Fruit fly (Drosophila melanogaster) whole organism, embryonic: ENCODE measurements around the gene CG33966.

ENCODE experiments used
- CG10267 ChIP-seq: fragments of 200-800 bp; sonication (Bioruptor generic); optimal IDR thresholded peaks from 2 replicates; lab custom pipeline; 2018; ENCODE audit warnings: missing biosample characterization, mild to moderate bottlenecking, missing genetic modification characterization, moderate library complexity
- CG10654 ChIP-seq: fragments of 200-800 bp; sonication (Bioruptor generic); optimal IDR thresholded peaks from 2 replicates; lab custom pipeline; 2016; ENCODE audit warnings: missing biosample characterization, missing genetic modification characterization
- CG11695 ChIP-seq: fragments of 200-800 bp; sonication (Bioruptor generic); IDR thresholded peaks from 3 replicates; pipeline ENCODE4 v1.3.6; 2022; ENCODE audit warnings: missing biosample characterization, missing genetic modification characterization
- CG12219 ChIP-seq: fragments of 200-800 bp; sonication (Bioruptor generic); optimal IDR thresholded peaks from 3 replicates; lab custom pipeline; 2018; ENCODE audit warnings: missing biosample characterization, mild to moderate bottlenecking, missing genetic modification characterization
- CG1233 ChIP-seq: fragments of 200-800 bp; sonication (Bioruptor generic); optimal IDR thresholded peaks from 4 replicates; lab custom pipeline; 2018; ENCODE audit warnings: missing biosample characterization, mild to moderate bottlenecking, missing genetic modification characterization
- CG15269 ChIP-seq: fragments of 200-800 bp; sonication (Bioruptor generic); optimal IDR thresholded peaks from 2 replicates; lab custom pipeline; 2018; ENCODE audit warnings: missing biosample characterization, mild to moderate bottlenecking, missing genetic modification characterization, moderate library complexity
- CG30431 ChIP-seq: fragments of 200-800 bp; sonication (Bioruptor generic); optimal IDR thresholded peaks from 2 replicates; lab custom pipeline; 2017; ENCODE audit warnings: missing biosample characterization, missing genetic modification characterization
- CG31441 ChIP-seq: fragments of 200-800 bp; sonication (Bioruptor generic); IDR thresholded peaks from 2 replicates; pipeline ENCODE4 v1.3.6; 2022; ENCODE audit warnings: missing biosample characterization, missing genetic modification characterization
- CG3163 ChIP-seq: fragments of 200-800 bp; sonication (Bioruptor generic); optimal IDR thresholded peaks from 3 replicates; lab custom pipeline; 2016; ENCODE audit warnings: missing biosample characterization, missing genetic modification characterization
- CG32772 ChIP-seq: fragments of 200-800 bp; sonication (Bioruptor generic); IDR thresholded peaks from 2 replicates; pipeline ENCODE4 v1.3.6; 2022; ENCODE audit warnings: missing biosample characterization, missing genetic modification characterization
- CG34224 ChIP-seq: fragments of 200-800 bp; sonication (Bioruptor generic); IDR thresholded peaks from 3 replicates; pipeline ENCODE4 v1.3.6; 2022; ENCODE audit warnings: missing biosample characterization, missing genetic modification characterization; ENCODE audit not compliant: partially characterized antibody
- CG3726 ChIP-seq: fragments of 200-800 bp; sonication (Bioruptor generic); IDR thresholded peaks from 3 replicates; pipeline ENCODE4, ENCODE4 v1.3.6; 2022; ENCODE audit warnings: missing biosample characterization, missing genetic modification characterization
- CG7928 ChIP-seq: fragments of 200-800 bp; sonication (Bioruptor generic); optimal IDR thresholded peaks from 2 replicates; lab custom pipeline; 2017; ENCODE audit warnings: missing biosample characterization, mild to moderate bottlenecking, missing genetic modification characterization
- CG8944 ChIP-seq: fragments of 200-800 bp; sonication (Bioruptor generic); optimal IDR thresholded peaks from 3 replicates; lab custom pipeline; 2016; ENCODE audit warnings: missing biosample characterization, missing genetic modification characterization
- CG9932 ChIP-seq: fragments of 200-800 bp; sonication (Bioruptor generic); IDR thresholded peaks from 2 replicates; pipeline ENCODE4 v1.3.6; 2022; ENCODE audit warnings: missing biosample characterization, missing genetic modification characterization
- CkIIα-i1 ChIP-seq: fragments of 200-800 bp; sonication (Bioruptor generic); IDR thresholded peaks from 2 replicates; pipeline ENCODE4 v1.3.6; 2022; ENCODE audit warnings: missing biosample characterization, missing genetic modification characterization
- Dek ChIP-seq: fragments of 200-800 bp; sonication (Bioruptor generic); optimal IDR thresholded peaks from 3 replicates; lab custom pipeline; 2019; ENCODE audit warnings: missing biosample characterization, mild to moderate bottlenecking, missing genetic modification characterization, moderate library complexity
- Gsc ChIP-seq: fragments of 200-800 bp; sonication (Bioruptor generic); IDR thresholded peaks from 2 replicates; pipeline ENCODE4 v1.3.6; 2022; ENCODE audit warnings: missing biosample characterization, missing genetic modification characterization
- H15 ChIP-seq: fragments of 200-800 bp; sonication (Bioruptor generic); IDR thresholded peaks from 3 replicates; pipeline ENCODE4 v1.3.6; 2022; ENCODE audit warnings: missing biosample characterization, missing genetic modification characterization
- HmgD ChIP-seq: fragments of 200-800 bp; sonication (Bioruptor generic); optimal IDR thresholded peaks from 3 replicates; lab custom pipeline; 2016; ENCODE audit warnings: missing biosample characterization, missing genetic modification characterization
- Mrtf ChIP-seq: fragments of 200-800 bp; sonication (Bioruptor generic); IDR thresholded peaks from 3 replicates; pipeline ENCODE4 v1.3.6; 2022; ENCODE audit warnings: missing biosample characterization, missing genetic modification characterization
- NC2α ChIP-seq: fragments of 200-800 bp; sonication (Bioruptor generic); optimal IDR thresholded peaks from 2 replicates; lab custom pipeline; 2016; ENCODE audit warnings: missing biosample characterization, missing genetic modification characterization
- Poxn ChIP-seq: fragments of 200-800 bp; sonication (Bioruptor generic); IDR thresholded peaks from 2 replicates; pipeline ENCODE4 v1.3.6; 2022; ENCODE audit warnings: missing biosample characterization, missing genetic modification characterization
- Rfx ChIP-seq: fragments of 200-800 bp; sonication (Bioruptor generic); IDR thresholded peaks from 2 replicates; pipeline ENCODE4 v1.3.6; 2022; ENCODE audit warnings: missing biosample characterization, missing genetic modification characterization
- Scr ChIP-seq: fragments of 200-800 bp; sonication (Bioruptor generic); IDR thresholded peaks from 2 replicates; pipeline ENCODE4 v1.3.6; 2022; ENCODE audit warnings: missing biosample characterization, missing genetic modification characterization; ENCODE audit not compliant: partially characterized antibody
- Sry-β ChIP-seq: fragments of 200-800 bp; sonication (Bioruptor generic); optimal IDR thresholded peaks from 2 replicates; lab custom pipeline; 2018; ENCODE audit warnings: missing biosample characterization, mild to moderate bottlenecking, missing genetic modification characterization, moderate library complexity
- YL-1 ChIP-seq: fragments of 200-800 bp; sonication (Bioruptor generic); optimal IDR thresholded peaks from 3 replicates; lab custom pipeline; 2017; ENCODE audit warnings: missing biosample characterization, mild to moderate bottlenecking, missing genetic modification characterization
- az2 ChIP-seq: fragments of 200-800 bp; sonication (Bioruptor generic); optimal IDR thresholded peaks from 3 replicates; lab custom pipeline; 2016; ENCODE audit warnings: missing biosample characterization, missing genetic modification characterization
- bcd ChIP-seq: fragments of 200-800 bp; sonication (Bioruptor generic); optimal IDR thresholded peaks from 2 replicates; lab custom pipeline; 2017; ENCODE audit warnings: missing biosample characterization, mild to moderate bottlenecking, missing genetic modification characterization
- chinmo ChIP-seq: fragments of 200-800 bp; sonication (Bioruptor generic); IDR thresholded peaks from 4 replicates; pipeline ENCODE4 v1.3.6; 2022; ENCODE audit warnings: missing biosample characterization, missing genetic modification characterization; ENCODE audit not compliant: partially characterized antibody
- cwo ChIP-seq: fragments of 200-800 bp; sonication (Bioruptor generic); optimal IDR thresholded peaks from 3 replicates; lab custom pipeline; 2017; ENCODE audit warnings: missing biosample characterization, missing genetic modification characterization, mild to moderate bottlenecking, moderate library complexity, missing genetic modification reagents
- ems ChIP-seq: fragments of 200-800 bp; sonication (Bioruptor generic); optimal IDR thresholded peaks from 3 replicates; lab custom pipeline; 2016; ENCODE audit warnings: missing biosample characterization, missing genetic modification characterization
- ken ChIP-seq: fragments of 200-800 bp; sonication (Bioruptor generic); IDR thresholded peaks from 3 replicates; pipeline ENCODE4 v1.3.6; 2022; ENCODE audit warnings: missing biosample characterization, missing genetic modification characterization
- kni ChIP-seq: fragments of 200-800 bp; sonication (Bioruptor generic); optimal IDR thresholded peaks from 3 replicates; lab custom pipeline; 2017; ENCODE audit warnings: mild to moderate bottlenecking, missing biosample characterization, missing genetic modification reagents, missing genetic modification characterization
- prd ChIP-seq, 3 experiments: fragments of >200 bp in 2 of 3; fragments of 200-800 bp in 1 of 3; sonication (Bioruptor generic) in 1 of 3; optimal IDR thresholded peaks in 2 of 3; IDR thresholded peaks in 1 of 3; 2 replicates in 2 of 3; 3 replicates in 1 of 3; pipeline versions ENCODE4 v1.3.6 to Lab custom; 2017 to 2022; ENCODE audit warnings: missing biosample characterization in 1 of 3, missing genetic modification characterization in 1 of 3
- pum ChIP-seq: fragments of 200-800 bp; sonication (Bioruptor generic); optimal IDR thresholded peaks from 2 replicates; lab custom pipeline; 2016; ENCODE audit warnings: missing biosample characterization, missing genetic modification characterization
- ro ChIP-seq: fragments of 200-800 bp; sonication (Bioruptor generic); IDR thresholded peaks from 2 replicates; pipeline ENCODE4 v1.3.6; 2022; ENCODE audit warnings: missing biosample characterization, missing genetic modification characterization
- sc ChIP-seq, 3 experiments: fragments of >200 bp in 2 of 3; fragments of 200-800 bp in 1 of 3; sonication (Bioruptor generic) in 1 of 3; optimal IDR thresholded peaks; 2 replicates in 2 of 3; 3 replicates in 1 of 3; lab custom pipeline; 2017; ENCODE audit warnings: mild to moderate bottlenecking in 1 of 3, missing biosample characterization in 1 of 3, missing genetic modification characterization in 1 of 3, missing genetic modification reagents in 1 of 3
- sd ChIP-seq: fragments of 200-800 bp; sonication (Bioruptor generic); optimal IDR thresholded peaks from 3 replicates; lab custom pipeline; 2018; ENCODE audit warnings: missing biosample characterization, mild to moderate bottlenecking, missing genetic modification characterization, moderate library complexity
- sens ChIP-seq: fragments of 200-800 bp; sonication (Bioruptor generic); peaks from one replicate; lab custom pipeline; 2016; ENCODE audit warnings: missing biosample characterization, missing genetic modification characterization
- slou ChIP-seq: fragments of 200-800 bp; sonication (Bioruptor generic); optimal IDR thresholded peaks from 3 replicates; lab custom pipeline; 2016; ENCODE audit warnings: missing biosample characterization, missing genetic modification characterization
- tx ChIP-seq: fragments of 200-800 bp; sonication (Bioruptor generic); optimal IDR thresholded peaks from 2 replicates; lab custom pipeline; 2016; ENCODE audit warnings: missing biosample characterization, missing genetic modification characterization
- vfl ChIP-seq: fragments of 200-800 bp; sonication (Bioruptor generic); optimal IDR thresholded peaks from 2 replicates; lab custom pipeline; 2016; ENCODE audit warnings: missing biosample characterization, missing genetic modification characterization
- wek ChIP-seq: fragments of 200-800 bp; sonication (Bioruptor generic); optimal IDR thresholded peaks from 3 replicates; lab custom pipeline; 2018; ENCODE audit warnings: missing biosample characterization, mild to moderate bottlenecking, missing genetic modification characterization, moderate library complexity

CG33966 gene

dm6 chr3L:1258547-1258946, 24.6 kb downstream of the CG33966 start (continued):
- TF ChIP-seq prd (optimal IDR thresholded peaks at IDR 0.05; lab: Kevin White, UChicago) (no peak), prd (GFP tag; IDR thresholded peaks at IDR 0.05; lab: Robert Waterston, UW) (peak; percentile 29; the same call in 1 of the 3 replicates), Gsc (GFP tag; lab: Robert Waterston, UW) (no peak), kni (no peak), wek (no peak), ro (GFP tag; lab: Robert Waterston, UW) (no peak), CG34224 (GFP tag; lab: Robert Waterston, UW) (no peak), sc (optimal IDR thresholded peaks at IDR 0.05; lab: Kevin White, UChicago) (no peak), sc (GFP tag; optimal IDR thresholded peaks at IDR 0.05; lab: Kevin White, UChicago) (no peak), CG3726 (no peak), CkIIα-i1 (GFP tag; lab: Robert Waterston, UW) (no peak), Poxn (GFP tag; lab: Robert Waterston, UW) (no peak), ems (GFP tag; lab: Kevin White, UChicago) (no peak), tx (GFP tag; lab: Kevin White, UChicago) (no peak), CG15269 (peak; percentile 69), Rfx (GFP tag; lab: Robert Waterston, UW) (peak; percentile 51), Dek (tag; lab: Kevin White, UChicago) (peak; percentile 28), CG1233 (GFP tag; lab: Kevin White, UChicago) (peak; percentile 3), ken (GFP tag; lab: Robert Waterston, UW) (no peak), CG31441 (no peak), H15 (GFP tag; lab: Robert Waterston, UW) (no peak), YL-1 (GFP tag; lab: Kevin White, UChicago) (no peak), chinmo (GFP tag; lab: Robert Waterston, UW) (no peak), CG3163 (GFP tag; lab: Kevin White, UChicago) (no peak), CG7928 (no peak), Mrtf (no peak), CG12219 (GFP tag; lab: Kevin White, UChicago) (no peak), sd (tag; lab: Kevin White, UChicago) (peak; percentile 18), CG32772 (GFP tag; lab: Robert Waterston, UW) (no peak), CG11695 (GFP tag; lab: Robert Waterston, UW) (0 out of 3 replicates have a peak, but pooled peaks have one; percentile 50), Sry-β (GFP tag; lab: Kevin White, UChicago) (no peak), bcd (GFP tag; lab: Kevin White, UChicago) (no peak), CG10654 (GFP tag; lab: Kevin White, UChicago) (no peak), slou (GFP tag; lab: Kevin White, UChicago) (no peak), cwo (GFP tag; lab: Kevin White, UChicago) (peak; percentile 61), CG30431 (GFP tag; lab: Kevin White, UChicago) (no peak)

DNA sequence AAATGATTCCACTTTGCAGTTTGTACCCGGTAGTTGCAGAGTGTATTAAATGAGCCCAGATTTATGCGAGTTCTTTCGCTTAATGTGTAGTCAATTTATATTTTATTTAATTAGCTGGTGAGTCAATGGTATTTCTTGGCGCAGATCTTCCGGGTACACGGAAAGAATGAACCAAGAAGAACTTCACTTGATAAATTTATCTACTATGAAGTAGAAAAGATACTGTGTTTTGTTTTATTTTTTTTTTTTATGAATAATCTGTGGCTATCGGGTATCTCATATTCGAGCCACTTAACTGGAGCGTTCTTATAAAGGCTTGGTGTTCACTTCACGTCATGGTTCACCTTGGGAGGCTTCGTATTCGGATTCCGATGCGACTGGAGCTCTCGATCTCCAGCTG, 31.1 kb downstream of the CG33966 start:
- no peak for TF ChIP-seq CG9932 (GFP tag; lab: Robert Waterston, UW)
- no peak for TF ChIP-seq CG8944
- no peak for TF ChIP-seq vfl
- TF ChIP-seq Scr = no peak
- no peak for TF ChIP-seq CG10267 (tag; lab: Kevin White, UChicago)
- TF ChIP-seq az2 = no peak
- TF ChIP-seq HmgD (GFP tag; lab: Kevin White, UChicago) = no peak
- peak; percentile 50 for TF ChIP-seq sens (GFP tag; lab: Kevin White, UChicago)
- peak; percentile 9 for TF ChIP-seq sd (tag; lab: Kevin White, UChicago)
- no peak for TF ChIP-seq pum (GFP tag; lab: Kevin White, UChicago)
- no peak for TF ChIP-seq NC2α (GFP tag; lab: Kevin White, UChicago)
